Fruit fly (Drosophila melanogaster): ENCODE measurements around the gene Exo84.

DNA sequence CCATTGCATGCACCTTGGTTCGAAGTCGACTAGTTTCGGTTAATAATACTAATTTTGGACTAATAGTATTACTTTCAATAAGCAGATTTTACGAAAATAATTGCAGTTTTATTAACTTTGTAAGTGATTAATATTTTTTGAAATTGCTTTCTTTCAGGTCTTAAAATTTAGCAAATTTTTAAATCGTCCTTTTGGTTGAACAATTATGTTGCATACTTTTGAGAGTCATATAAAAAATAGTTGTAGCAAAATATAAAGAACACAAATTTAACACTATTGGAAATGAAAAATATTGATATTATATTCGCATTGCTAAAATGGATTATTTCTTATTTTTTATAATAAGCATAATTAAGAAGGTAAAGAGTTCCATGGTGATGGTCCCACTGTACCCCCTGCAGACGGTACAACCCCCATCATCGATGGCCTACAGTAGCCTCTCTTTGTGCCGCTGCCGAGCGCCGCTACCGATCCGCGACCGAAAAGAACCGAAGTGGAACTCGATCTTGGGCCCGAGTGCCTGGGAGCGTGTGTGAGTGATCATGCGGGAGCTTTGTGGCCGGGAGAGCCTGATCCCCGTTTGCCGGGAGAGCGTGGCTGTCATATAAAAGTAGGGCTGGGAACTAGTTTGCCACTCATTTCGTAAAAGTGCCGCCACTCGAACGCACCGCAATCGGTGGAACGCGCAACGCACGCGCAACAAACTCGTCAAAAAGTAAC is 30.7 kb downstream of the Exo84 start:
- TF ChIP-seq vfl (GFP tag; optimal IDR thresholded peaks at IDR 0.05) (peak; percentile 53), Hr39 (optimal IDR thresholded peaks at IDR 0.05) (no peak), Hmx (GFP tag; optimal IDR thresholded peaks at IDR 0.05) (peak; percentile 87), MBD-R2 (GFP tag; IDR thresholded peaks at IDR 0.05) (no peak)

All from whole organism, embryonic.